Worm (Caenorhabditis elegans) whole organism, L3 larva: ENCODE measurements around the gene F54D5.2.
A peak's percentile ranks its signal among the peaks of the same experiment; 100 is the strongest.

Source experiments
- R02D3.7 ChIP-seq: fragments of 150-350 bp; optimal IDR thresholded peaks from 2 replicates; lab custom pipeline; 2014; ENCODE audit warnings: missing biosample characterization, missing genetic modification characterization
- aly-2 ChIP-seq: fragments of 150-350 bp; optimal IDR thresholded peaks from 2 replicates; lab custom pipeline; 2014; ENCODE audit warnings: missing biosample characterization, missing genetic modification characterization
- daf-12 ChIP-seq: fragments of 150-350 bp; optimal IDR thresholded peaks from 2 replicates; lab custom pipeline; 2014; ENCODE audit warnings: missing biosample characterization, missing genetic modification reagents, missing genetic modification characterization
- egl-5 ChIP-seq: fragments of 150-350 bp; optimal IDR thresholded peaks from 2 replicates; lab custom pipeline; 2017; ENCODE audit warnings: missing biosample characterization, missing genetic modification reagents, missing genetic modification characterization, inconsistent platforms
- elt-1 ChIP-seq: fragments of 150-350 bp; optimal IDR thresholded peaks from 2 replicates; lab custom pipeline; 2014; ENCODE audit warnings: missing biosample characterization, missing genetic modification characterization
- elt-2 ChIP-seq: sonication (generic microtip); optimal IDR thresholded peaks from 2 replicates; lab custom pipeline; 2016; ENCODE audit warnings: missing genetic modification reagents, mild to moderate bottlenecking, missing genetic modification characterization, missing compliant biosample characterization
- elt-3 ChIP-seq, 3 experiments: fragments of 150-350 bp in 1 of 3; sonication (generic microtip) in 2 of 3; optimal IDR thresholded peaks; 2 replicates in 2 of 3; 4 replicates in 1 of 3; lab custom pipeline; 2014 to 2017; ENCODE audit warnings: missing biosample characterization in 3 of 3, missing genetic modification characterization in 3 of 3
- fkh-10 ChIP-seq: sonication (generic microtip); optimal IDR thresholded peaks from 2 replicates; lab custom pipeline; 2017; ENCODE audit warnings: missing biosample characterization, missing genetic modification reagents, missing genetic modification characterization
- fkh-2 ChIP-seq: fragments of 150-350 bp; optimal IDR thresholded peaks from 2 replicates; lab custom pipeline; 2014; ENCODE audit warnings: missing biosample characterization, missing genetic modification reagents, missing genetic modification characterization
- fos-1 ChIP-seq: fragments of 150-350 bp; optimal IDR thresholded peaks from 2 replicates; lab custom pipeline; 2014; ENCODE audit warnings: missing biosample characterization, missing genetic modification characterization
- hmg-11 ChIP-seq: sonication (generic microtip); optimal IDR thresholded peaks from 2 replicates; lab custom pipeline; 2016; ENCODE audit warnings: missing genetic modification characterization, missing compliant biosample characterization
- jun-1 ChIP-seq: fragments of 150-350 bp; optimal IDR thresholded peaks from 2 replicates; lab custom pipeline; 2014; ENCODE audit warnings: missing biosample characterization, missing genetic modification reagents, missing genetic modification characterization
- lin-15B ChIP-seq: fragments of 150-350 bp; optimal IDR thresholded peaks from 2 replicates; lab custom pipeline; 2014; ENCODE audit warnings: missing biosample characterization, missing genetic modification characterization
- lin-39 ChIP-seq: fragments of 150-350 bp; optimal IDR thresholded peaks from 2 replicates; lab custom pipeline; 2018; ENCODE audit warnings: missing biosample characterization, missing genetic modification reagents, missing genetic modification characterization
- nfya-1 ChIP-seq: sonication (generic microtip); optimal IDR thresholded peaks from 2 replicates; lab custom pipeline; 2017; ENCODE audit warnings: missing genetic modification characterization, mild to moderate bottlenecking, missing compliant biosample characterization, antibody characterized with exemption, moderate library complexity; ENCODE audit not compliant: insufficient read depth
- nhr-12 ChIP-seq: fragments of 150-350 bp; optimal IDR thresholded peaks from 2 replicates; lab custom pipeline; 2014; ENCODE audit warnings: missing biosample characterization, missing genetic modification characterization
- nhr-23 ChIP-seq: fragments of 150-350 bp; optimal IDR thresholded peaks from 2 replicates; lab custom pipeline; 2014; ENCODE audit warnings: missing biosample characterization, missing genetic modification reagents, missing genetic modification characterization
- nhr-237 ChIP-seq: fragments of 150-350 bp; optimal IDR thresholded peaks from 2 replicates; lab custom pipeline; 2014; ENCODE audit warnings: missing biosample characterization, missing genetic modification characterization
- nhr-25 ChIP-seq: sonication (generic microtip); optimal IDR thresholded peaks from 2 replicates; lab custom pipeline; 2017; ENCODE audit warnings: missing biosample characterization, missing genetic modification characterization
- nhr-28 ChIP-seq: fragments of 150-350 bp; optimal IDR thresholded peaks from 2 replicates; lab custom pipeline; 2014; ENCODE audit warnings: missing biosample characterization, missing genetic modification characterization
- nhr-67 ChIP-seq: fragments of 150-350 bp; optimal IDR thresholded peaks from 2 replicates; lab custom pipeline; 2014; ENCODE audit warnings: missing biosample characterization, missing genetic modification characterization
- nhr-76 ChIP-seq: fragments of 150-350 bp; sonication (generic microtip); optimal IDR thresholded peaks from 5 replicates; lab custom pipeline; 2014; ENCODE audit warnings: missing biosample characterization, missing genetic modification characterization
- pha-4 ChIP-seq: fragments of 150-350 bp; optimal IDR thresholded peaks from 2 replicates; lab custom pipeline; 2014; ENCODE audit warnings: missing biosample characterization, missing genetic modification reagents, missing genetic modification characterization
- pqm-1 ChIP-seq: fragments of 150-350 bp; optimal IDR thresholded peaks from 2 replicates; lab custom pipeline; 2017; ENCODE audit warnings: missing biosample characterization, missing genetic modification characterization, inconsistent platforms
- sea-2 ChIP-seq: fragments of 150-350 bp; sonication (generic microtip); optimal IDR thresholded peaks from 4 replicates; lab custom pipeline; 2014; ENCODE audit warnings: missing biosample characterization, missing genetic modification reagents, missing genetic modification characterization
- skn-1 ChIP-seq: fragments of 150-350 bp; optimal IDR thresholded peaks from 2 replicates; lab custom pipeline; 2014; ENCODE audit warnings: missing biosample characterization, missing genetic modification characterization
- snpc-4 ChIP-seq: fragments of 150-350 bp; optimal IDR thresholded peaks from 2 replicates; lab custom pipeline; 2014; ENCODE audit warnings: missing biosample characterization, missing genetic modification characterization
- unc-62 ChIP-seq: fragments of 150-350 bp; sonication (generic microtip); optimal IDR thresholded peaks from 4 replicates; lab custom pipeline; 2014; ENCODE audit warnings: missing biosample characterization, missing genetic modification reagents, missing genetic modification characterization
- ztf-4 ChIP-seq: fragments of 150-350 bp; optimal IDR thresholded peaks from 2 replicates; lab custom pipeline; 2014; ENCODE audit warnings: missing biosample characterization, missing genetic modification characterization

F54D5.2 gene

ce11 chrII:11569213-11569868 is 3.6 kb upstream of the F54D5.2 start, which contains the start of the genes F54D5.23 and F54D5.4:
Gene F54D5.23 (minus strand): TSS chrII:11569287.
Gene F54D5.4 (plus strand): TSS chrII:11569818.
- TF ChIP-seq elt-2 (tag; lab: Kevin White, UChicago) (peak; percentile 52), fos-1 (tag; lab: Kevin White, UChicago) (no peak), nhr-25 (tag; lab: Kevin White, UChicago) (no peak), fkh-2 (tag; lab: Kevin White, UChicago) (no peak), snpc-4 (tag; lab: Kevin White, UChicago) (no peak), pha-4 (tag; lab: Kevin White, UChicago) (no peak), pqm-1 (tag; lab: Kevin White, UChicago) (peak; percentile 33), sea-2 (GFP tag; lab: Kevin White, UChicago) (no peak), lin-39 (tag; lab: Kevin White, UChicago) (no peak), skn-1 (no peak), aly-2 (no peak)

- no peak for TF ChIP-seq fkh-10 (GFP tag; lab: Kevin White, UChicago)
- no peak for TF ChIP-seq skn-1
- TF ChIP-seq pha-4 (tag; lab: Kevin White, UChicago): peak; percentile 19
- no peak for TF ChIP-seq unc-62
- TF ChIP-seq pqm-1 (tag; lab: Kevin White, UChicago): peak; percentile 75
- TF ChIP-seq elt-2 (tag; lab: Kevin White, UChicago): peak; percentile 69
- TF ChIP-seq, all 47 proteins: peak for 3
Measured at ce11 chrII:11571260-11571854, 1.6 kb upstream of the F54D5.2 start, which contains the start of gene F54D5.3. Gene F54D5.3 (plus strand): TSS chrII:11571805.

- no peak for TF ChIP-seq lin-39 (tag; lab: Kevin White, UChicago)
- no peak for TF ChIP-seq nhr-237
- TF ChIP-seq egl-5 (tag; lab: Kevin White, UChicago): no peak
- no peak for TF ChIP-seq nfya-1 (tag; lab: Kevin White, UChicago)
- no peak for TF ChIP-seq daf-12 (tag; lab: Kevin White, UChicago)
- no peak for TF ChIP-seq nhr-28 (tag; lab: Kevin White, UChicago)
- TF ChIP-seq nhr-12 (tag; lab: Kevin White, UChicago): no peak
- TF ChIP-seq elt-2 (tag; lab: Kevin White, UChicago): peak; percentile 53
- no peak for TF ChIP-seq sea-2 (GFP tag; lab: Kevin White, UChicago)
- no peak for TF ChIP-seq ztf-4 (tag; lab: Kevin White, UChicago)
- no peak for TF ChIP-seq aly-2
- TF ChIP-seq fos-1 (tag; lab: Kevin White, UChicago): no peak
- no peak for TF ChIP-seq jun-1 (tag; lab: Kevin White, UChicago)
- TF ChIP-seq nhr-23 (tag; lab: Kevin White, UChicago): no peak
- TF ChIP-seq pha-4 (tag; lab: Kevin White, UChicago): peak; percentile 10
Measured at ce11 chrII:11577397-11577796, 4.4 kb downstream of the F54D5.2 start, which contains the start of gene pcs-1. Gene pcs-1 (minus strand): TSS chrII:11577740.

ce11 chrII:11577861-11578260 is 4.9 kb downstream of the F54D5.2 start:
- TF ChIP-seq jun-1 (tag; lab: Kevin White, UChicago) (no peak), unc-62 (no peak), ztf-4 (tag; lab: Kevin White, UChicago) (no peak), elt-1 (tag; lab: Kevin White, UChicago) (no peak), nhr-237 (no peak), nhr-25 (tag; lab: Kevin White, UChicago) (no peak), nhr-67 (tag; lab: Kevin White, UChicago) (no peak), snpc-4 (tag; lab: Kevin White, UChicago) (no peak), lin-15B (tag; lab: Kevin White, UChicago) (no peak), nhr-28 (tag; lab: Kevin White, UChicago) (no peak), skn-1 (no peak), hmg-11 (tag; lab: Kevin White, UChicago) (no peak), R02D3.7 (tag; lab: Kevin White, UChicago) (no peak)
- TF ChIP-seq, all 47 proteins: peak for 0

ce11 chrII:11578327-11578726 is 5.3 kb downstream of the F54D5.2 start, which contains the start of gene smc-6:
Gene smc-6 (plus strand): TSS chrII:11578716.
- TF ChIP-seq lin-15B (tag; lab: Kevin White, UChicago): peak; percentile 61
- peak; percentile 60 for TF ChIP-seq pha-4 (tag; lab: Kevin White, UChicago)
- no peak for TF ChIP-seq nhr-76 (tag; lab: Kevin White, UChicago)
- no peak for TF ChIP-seq elt-3 (tag; optimal IDR thresholded peaks at IDR 0.05; lab: Kevin White, UChicago)
- peak; percentile 28 for TF ChIP-seq snpc-4 (tag; lab: Kevin White, UChicago)
